Fruit fly (Drosophila melanogaster) whole organism, embryonic: ENCODE data around the gene ATPsynB.

Experiments used
- Ada2b ChIP-seq: fragments of 200-800 bp; sonication (Bioruptor generic); IDR thresholded peaks from 2 replicates; pipeline ENCODE4 v1.3.6; 2022; ENCODE audit warnings: missing biosample characterization, missing genetic modification characterization
- Atf3 ChIP-seq: fragments of 200-800 bp; sonication (Bioruptor generic); optimal IDR thresholded peaks from 3 replicates; lab custom pipeline; 2016; ENCODE audit warnings: missing biosample characterization, missing genetic modification characterization
- Atf6 ChIP-seq: fragments of 200-800 bp; sonication (Bioruptor generic); IDR thresholded peaks from 2 replicates; pipeline ENCODE4 v1.3.6; 2022; ENCODE audit warnings: missing biosample characterization, missing genetic modification characterization
- C15 ChIP-seq: fragments of 200-800 bp; sonication (Bioruptor generic); IDR thresholded peaks from 3 replicates; pipeline ENCODE4 v1.3.6; 2022; ENCODE audit warnings: missing biosample characterization, missing genetic modification characterization
- CG10959 ChIP-seq: fragments of 200-800 bp; sonication (Bioruptor generic); IDR thresholded peaks from 2 replicates; pipeline ENCODE4 v1.3.6; 2022; ENCODE audit warnings: missing biosample characterization, missing genetic modification characterization
- CG11504 ChIP-seq: fragments of 200-800 bp; sonication (Bioruptor generic); optimal IDR thresholded peaks from 3 replicates; lab custom pipeline; 2019; ENCODE audit warnings: missing biosample characterization, mild to moderate bottlenecking, missing genetic modification characterization, moderate library complexity
- CG11560 ChIP-seq: fragments of 200-800 bp; sonication (Bioruptor generic); IDR thresholded peaks from 3 replicates; pipeline ENCODE4 v1.3.6; 2022; ENCODE audit warnings: missing biosample characterization, missing genetic modification characterization
- CG13123 ChIP-seq: fragments of 200-800 bp; sonication (Bioruptor generic); optimal IDR thresholded peaks from 2 replicates; lab custom pipeline; 2016; ENCODE audit warnings: missing biosample characterization, missing genetic modification characterization
- CG15073 ChIP-seq: fragments of 200-800 bp; sonication (Bioruptor generic); optimal IDR thresholded peaks from 2 replicates; lab custom pipeline; 2016; ENCODE audit warnings: missing biosample characterization, missing genetic modification characterization
- CG1602 ChIP-seq: fragments of 200-800 bp; sonication (Bioruptor generic); optimal IDR thresholded peaks from 3 replicates; lab custom pipeline; 2016; ENCODE audit warnings: missing biosample characterization, missing genetic modification characterization
- CG17328 ChIP-seq: fragments of 200-800 bp; sonication (Bioruptor generic); IDR thresholded peaks from 2 replicates; pipeline ENCODE4 v1.3.6; 2022; ENCODE audit warnings: missing biosample characterization, missing genetic modification characterization
- CG1792 ChIP-seq: fragments of 200-800 bp; sonication (Bioruptor generic); optimal IDR thresholded peaks from 2 replicates; lab custom pipeline; 2016; ENCODE audit warnings: missing biosample characterization, missing genetic modification characterization
- CG18476 ChIP-seq: fragments of 200-800 bp; sonication (Bioruptor generic); optimal IDR thresholded peaks from 2 replicates; lab custom pipeline; 2016; ENCODE audit warnings: missing biosample characterization, mild to moderate bottlenecking, missing genetic modification characterization
- CG18619 ChIP-seq: fragments of 200-800 bp; sonication (Bioruptor generic); optimal IDR thresholded peaks from 3 replicates; lab custom pipeline; 2017; ENCODE audit warnings: missing biosample characterization, mild to moderate bottlenecking, missing genetic modification characterization
- CG2202 ChIP-seq: fragments of 200-800 bp; sonication (Bioruptor generic); optimal IDR thresholded peaks from 2 replicates; lab custom pipeline; 2018; ENCODE audit warnings: missing biosample characterization, mild to moderate bottlenecking, missing genetic modification characterization
- CG30020 ChIP-seq: fragments of 200-800 bp; optimal IDR thresholded peaks from 2 replicates; lab custom pipeline; 2019; ENCODE audit warnings: missing biosample characterization, mild to moderate bottlenecking, missing genetic modification characterization, moderate library complexity
- CG31388 ChIP-seq: fragments of 200-800 bp; sonication (Bioruptor generic); optimal IDR thresholded peaks from 2 replicates; lab custom pipeline; 2016; ENCODE audit warnings: missing biosample characterization, missing genetic modification characterization
- CG3163 ChIP-seq: fragments of 200-800 bp; sonication (Bioruptor generic); optimal IDR thresholded peaks from 3 replicates; lab custom pipeline; 2016; ENCODE audit warnings: missing biosample characterization, missing genetic modification characterization
- CG33557 ChIP-seq: fragments of 200-800 bp; sonication (Bioruptor generic); optimal IDR thresholded peaks from 2 replicates; lab custom pipeline; 2019; ENCODE audit warnings: missing biosample characterization, mild to moderate bottlenecking, missing genetic modification characterization, moderate library complexity
- CG3995 ChIP-seq: fragments of 200-800 bp; sonication (Bioruptor generic); optimal IDR thresholded peaks from 3 replicates; lab custom pipeline; 2016; ENCODE audit warnings: missing biosample characterization, missing genetic modification characterization
- CG4360 ChIP-seq: fragments of 200-800 bp; sonication (Bioruptor generic); IDR thresholded peaks from 2 replicates; pipeline ENCODE4 v1.3.6; 2022; ENCODE audit warnings: missing biosample characterization, missing genetic modification characterization
- CG4424 ChIP-seq: fragments of 200-800 bp; sonication (Bioruptor generic); optimal IDR thresholded peaks from 3 replicates; lab custom pipeline; 2016; ENCODE audit warnings: missing biosample characterization, missing genetic modification characterization
- CG6654 ChIP-seq: fragments of 200-800 bp; sonication (Bioruptor generic); optimal IDR thresholded peaks from 2 replicates; lab custom pipeline; 2017; ENCODE audit warnings: missing biosample characterization, mild to moderate bottlenecking, missing genetic modification characterization
- CG6765 ChIP-seq: fragments of 200-800 bp; sonication (Bioruptor generic); optimal IDR thresholded peaks from 3 replicates; lab custom pipeline; 2017; ENCODE audit warnings: missing biosample characterization, mild to moderate bottlenecking, missing genetic modification characterization
- CG6791 ChIP-seq: fragments of 200-800 bp; sonication (Bioruptor generic); IDR thresholded peaks from 3 replicates; pipeline ENCODE4 v1.3.6; 2022; ENCODE audit warnings: missing biosample characterization, missing genetic modification characterization; ENCODE audit not compliant: partially characterized antibody
- CTCF ChIP-seq: fragments of 200-800 bp; sonication (Bioruptor generic); optimal IDR thresholded peaks from 2 replicates; lab custom pipeline; 2017; ENCODE audit warnings: missing biosample characterization, mild to moderate bottlenecking, missing genetic modification characterization, moderate library complexity
- Dfd ChIP-seq, 2 experiments: fragments of >200 bp; optimal IDR thresholded peaks; 2 replicates each; lab custom pipeline; 2017; ENCODE audit warnings: missing biosample characterization in 2 of 2, missing genetic modification characterization in 2 of 2
- Elba2 ChIP-seq: fragments of 200-800 bp; sonication (Bioruptor generic); optimal IDR thresholded peaks from 3 replicates; lab custom pipeline; 2016; ENCODE audit warnings: missing biosample characterization, missing genetic modification characterization
- Fer3 ChIP-seq: fragments of 200-800 bp; sonication (Bioruptor generic); optimal IDR thresholded peaks from 2 replicates; lab custom pipeline; 2018; ENCODE audit warnings: missing biosample characterization, mild to moderate bottlenecking, missing genetic modification characterization, moderate library complexity
- MBD-R2 ChIP-seq: fragments of 200-800 bp; sonication (Bioruptor generic); IDR thresholded peaks from 2 replicates; pipeline ENCODE4 v1.3.6; 2022; ENCODE audit warnings: missing biosample characterization, missing genetic modification characterization
- Mad ChIP-seq: fragments of 200-800 bp; sonication (Bioruptor generic); optimal IDR thresholded peaks from 2 replicates; lab custom pipeline; 2016; ENCODE audit warnings: missing biosample characterization, missing genetic modification characterization
- Nf-YB ChIP-seq: fragments of 200-800 bp; sonication (Bioruptor generic); optimal IDR thresholded peaks from 3 replicates; lab custom pipeline; 2019; ENCODE audit warnings: missing biosample characterization, mild to moderate bottlenecking, missing genetic modification characterization, moderate library complexity
- Oli ChIP-seq: fragments of 200-800 bp; sonication (Bioruptor generic); optimal IDR thresholded peaks from 2 replicates; lab custom pipeline; 2018; ENCODE audit warnings: missing biosample characterization, mild to moderate bottlenecking, missing genetic modification characterization, moderate library complexity
- ara ChIP-seq: fragments of 200-800 bp; sonication (Bioruptor generic); IDR thresholded peaks from 2 replicates; pipeline ENCODE4 v1.3.6; 2022; ENCODE audit warnings: missing biosample characterization, missing genetic modification characterization
- ash1 ChIP-seq: fragments of 200-800 bp; sonication (Bioruptor generic); optimal IDR thresholded peaks from 2 replicates; lab custom pipeline; 2018; ENCODE audit warnings: missing biosample characterization, mild to moderate bottlenecking, missing genetic modification characterization
- cato ChIP-seq: fragments of 200-800 bp; sonication (Bioruptor generic); optimal IDR thresholded peaks from 2 replicates; lab custom pipeline; 2016; ENCODE audit warnings: missing biosample characterization, missing genetic modification characterization, borderline replicate concordance
- cg ChIP-seq: fragments of 200-800 bp; sonication (Bioruptor generic); optimal IDR thresholded peaks from 3 replicates; lab custom pipeline; 2019; ENCODE audit warnings: missing biosample characterization, mild to moderate bottlenecking, missing genetic modification characterization, moderate library complexity
- ci ChIP-seq: fragments of 200-800 bp; sonication (Bioruptor generic); IDR thresholded peaks from 3 replicates; pipeline ENCODE4 v1.3.6; 2022; ENCODE audit warnings: missing biosample characterization, missing genetic modification characterization
- crc ChIP-seq: fragments of 200-800 bp; sonication (Bioruptor generic); optimal IDR thresholded peaks from 2 replicates; lab custom pipeline; 2016; ENCODE audit warnings: missing biosample characterization, missing genetic modification characterization
- cwo ChIP-seq: fragments of 200-800 bp; sonication (Bioruptor generic); optimal IDR thresholded peaks from 3 replicates; lab custom pipeline; 2017; ENCODE audit warnings: missing biosample characterization, missing genetic modification characterization, mild to moderate bottlenecking, moderate library complexity, missing genetic modification reagents
- gt ChIP-seq: fragments of 200-800 bp; sonication (Bioruptor generic); IDR thresholded peaks from 2 replicates; pipeline ENCODE4 v1.3.6; 2022; ENCODE audit warnings: missing biosample characterization, missing genetic modification characterization
- knrl ChIP-seq: fragments of 200-800 bp; sonication (Bioruptor generic); IDR thresholded peaks from 3 replicates; pipeline ENCODE4 v1.3.6; 2022; ENCODE audit warnings: missing biosample characterization, missing genetic modification characterization; ENCODE audit not compliant: partially characterized antibody
- lbe ChIP-seq: fragments of 200-800 bp; sonication (Bioruptor generic); optimal IDR thresholded peaks from 2 replicates; lab custom pipeline; 2016; ENCODE audit warnings: missing biosample characterization, mild to moderate bottlenecking, missing genetic modification characterization
- oc ChIP-seq: fragments of 200-800 bp; sonication (Bioruptor generic); optimal IDR thresholded peaks from 2 replicates; lab custom pipeline; 2018; ENCODE audit warnings: missing biosample characterization, mild to moderate bottlenecking, missing genetic modification characterization, moderate library complexity
- pum ChIP-seq: fragments of 200-800 bp; sonication (Bioruptor generic); optimal IDR thresholded peaks from 2 replicates; lab custom pipeline; 2016; ENCODE audit warnings: missing biosample characterization, missing genetic modification characterization
- repo ChIP-seq: fragments of 200-800 bp; sonication (Bioruptor generic); optimal IDR thresholded peaks from 2 replicates; lab custom pipeline; 2016; ENCODE audit warnings: missing biosample characterization, missing genetic modification characterization
- shn ChIP-seq: fragments of 200-800 bp; sonication (Bioruptor generic); optimal IDR thresholded peaks from 3 replicates; lab custom pipeline; 2016; ENCODE audit warnings: missing biosample characterization, missing genetic modification characterization
- so ChIP-seq: fragments of 200-800 bp; sonication (Bioruptor generic); IDR thresholded peaks from 3 replicates; pipeline ENCODE4 v1.3.6; 2022; ENCODE audit warnings: missing biosample characterization, missing genetic modification characterization
- sug ChIP-seq: fragments of 200-800 bp; optimal IDR thresholded peaks from 2 replicates; lab custom pipeline; 2019; ENCODE audit warnings: missing biosample characterization, mild to moderate bottlenecking, missing genetic modification characterization, moderate library complexity
- trem ChIP-seq: fragments of 200-800 bp; optimal IDR thresholded peaks from 3 replicates; lab custom pipeline; 2019; ENCODE audit warnings: missing biosample characterization, mild to moderate bottlenecking, missing genetic modification characterization, moderate library complexity
- tx ChIP-seq: fragments of 200-800 bp; sonication (Bioruptor generic); optimal IDR thresholded peaks from 2 replicates; lab custom pipeline; 2016; ENCODE audit warnings: missing biosample characterization, missing genetic modification characterization
- unc-4 ChIP-seq: fragments of 200-800 bp; sonication (Bioruptor generic); IDR thresholded peaks from 2 replicates; pipeline ENCODE4 v1.3.6; 2022; ENCODE audit warnings: missing biosample characterization, missing genetic modification characterization; ENCODE audit not compliant: partially characterized antibody
- yki ChIP-seq: fragments of >200 bp; optimal IDR thresholded peaks from 3 replicates; lab custom pipeline; 2018
- z ChIP-seq: fragments of 200-800 bp; sonication (Bioruptor generic); IDR thresholded peaks from 3 replicates; pipeline ENCODE4 v1.3.6; 2022; ENCODE audit warnings: missing biosample characterization, missing genetic modification characterization

Gene ATPsynB

DNA sequence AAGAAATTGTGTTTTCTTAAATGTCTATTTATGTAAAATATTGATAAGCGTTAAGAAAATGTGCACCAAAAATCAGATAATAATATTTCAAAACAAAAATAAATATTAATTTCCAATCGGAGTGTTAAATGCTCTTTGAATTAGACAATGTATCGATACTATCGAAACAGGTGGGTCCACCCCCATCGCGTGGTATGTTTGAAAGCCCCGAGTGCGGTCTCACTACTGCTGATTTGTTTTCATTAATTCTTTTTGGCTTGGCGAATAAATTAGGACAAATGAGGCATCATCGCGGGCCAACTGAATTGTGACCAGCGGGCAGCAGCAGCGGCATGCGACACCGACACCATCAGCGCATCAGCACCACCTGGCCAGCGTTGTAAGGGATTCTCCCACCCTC is 3.1 kb upstream of the ATPsynB start, which contains the start of gene Naa60 (continued):
- TF ChIP-seq CG11504 (tag; lab: Kevin White, UChicago) (no peak), Ada2b (GFP tag; lab: Robert Waterston, UW) (no peak), Atf6 (GFP tag; lab: Robert Waterston, UW) (no peak), unc-4 (GFP tag; lab: Robert Waterston, UW) (peak; percentile 92), yki (lab: Kevin White, UChicago) (no peak), sug (tag; lab: Kevin White, UChicago) (peak; percentile 38), cg (GFP tag; lab: Kevin White, UChicago) (no peak), CG17328 (GFP tag; lab: Robert Waterston, UW) (no peak), CG1792 (GFP tag; lab: Kevin White, UChicago) (no peak), Mad (GFP tag; lab: Kevin White, UChicago) (no peak), tx (GFP tag; lab: Kevin White, UChicago) (no peak), CTCF (GFP tag; lab: Kevin White, UChicago) (no peak), repo (no peak), Nf-YB (GFP tag; lab: Kevin White, UChicago) (no peak), CG6765 (GFP tag; lab: Kevin White, UChicago) (no peak), z (GFP tag; lab: Robert Waterston, UW) (no peak), CG11560 (tag; lab: Robert Waterston, UW) (no peak), CG3163 (no peak), MBD-R2 (GFP tag; lab: Robert Waterston, UW) (peak; percentile 85), CG6654 (no peak), ci (no peak), cato (GFP tag; lab: Kevin White, UChicago) (no peak), ash1 (no peak), CG1602 (GFP tag; lab: Kevin White, UChicago) (no peak), oc (tag; lab: Kevin White, UChicago) (no peak), CG33557 (GFP tag; lab: Kevin White, UChicago) (no peak), Elba2 (GFP tag; lab: Kevin White, UChicago) (peak; percentile 15), shn (no peak), CG15073 (GFP tag; lab: Kevin White, UChicago) (no peak), Fer3 (tag; lab: Kevin White, UChicago) (no peak), lbe (GFP tag; lab: Kevin White, UChicago) (no peak), CG10959 (no peak), CG6791 (GFP tag; lab: Robert Waterston, UW) (peak; percentile 88), CG13123 (no peak), pum (no peak), CG18476 (GFP tag; lab: Kevin White, UChicago) (no peak), trem (tag; lab: Kevin White, UChicago) (peak; percentile 55), CG4360 (no peak), gt (GFP tag; lab: Robert Waterston, UW) (no peak), Atf3 (GFP tag; lab: Kevin White, UChicago) (no peak), CG30020 (tag; lab: Kevin White, UChicago) (peak; percentile 8), Oli (tag; lab: Kevin White, UChicago) (no peak), so (GFP tag; lab: Robert Waterston, UW) (no peak), CG31388 (no peak), CG2202 (tag; lab: Kevin White, UChicago) (no peak), CG18619 (GFP tag; lab: Kevin White, UChicago) (no peak), Dfd (GFP tag; optimal IDR thresholded peaks at IDR 0.05; lab: Kevin White, UChicago) (no peak), cwo (GFP tag; lab: Kevin White, UChicago) (no peak), CG4424 (peak; percentile 5), crc (GFP tag; lab: Kevin White, UChicago) (no peak), ara (GFP tag; lab: Robert Waterston, UW) (no peak), knrl (peak; percentile 89), CG3995 (GFP tag; lab: Kevin White, UChicago) (peak; percentile 48), C15 (GFP tag; lab: Robert Waterston, UW) (no peak)
